Worm (Caenorhabditis elegans) whole organism, L4 larva: ENCODE results near the gene T08D10.4.
"Not testable (repeated sequence)": the region's sequence is repeated elsewhere in the genome, so short reads cannot be mapped to it uniquely, and the experiment has no call there.

Source experiments
- ces-1 ChIP-seq: fragments of 150-350 bp; sonication (generic microtip); optimal IDR thresholded peaks from 4 replicates; lab custom pipeline; 2014; ENCODE audit warnings: missing biosample characterization, missing genetic modification reagents, missing genetic modification characterization
- nhr-11 ChIP-seq: fragments of 150-350 bp; optimal IDR thresholded peaks from 2 replicates; lab custom pipeline; 2014; ENCODE audit warnings: missing biosample characterization, missing genetic modification characterization
- nhr-28 ChIP-seq: fragments of 150-350 bp; optimal IDR thresholded peaks from 2 replicates; lab custom pipeline; 2014; ENCODE audit warnings: missing biosample characterization, missing genetic modification characterization
- zag-1 ChIP-seq: fragments of 150-350 bp; optimal IDR thresholded peaks from 2 replicates; lab custom pipeline; 2014; ENCODE audit warnings: missing biosample characterization, missing genetic modification characterization

- TF ChIP-seq nhr-11; zag-1 (tag; lab: Kevin White, UChicago); ces-1 (GFP tag; lab: Kevin White, UChicago); nhr-28 (tag; lab: Kevin White, UChicago): not testable (repeated sequence)
Measured at ce11 chrX:11961103-11961502, 8.0 kb upstream of the T08D10.4 start, which contains the start of gene C49F5.13.
